Fruit fly (Drosophila melanogaster) whole organism, embryonic: ENCODE data around the gene loj.

Source experiments
- Antp ChIP-seq: fragments of 200-800 bp; sonication (Bioruptor generic); optimal IDR thresholded peaks from 3 replicates; lab custom pipeline; 2016; ENCODE audit warnings: missing biosample characterization, missing genetic modification characterization
- CG17328 ChIP-seq: fragments of 200-800 bp; sonication (Bioruptor generic); IDR thresholded peaks from 2 replicates; pipeline ENCODE4 v1.3.6; 2022; ENCODE audit warnings: missing biosample characterization, missing genetic modification characterization
- CG6175 ChIP-seq: fragments of 200-800 bp; sonication (Bioruptor generic); IDR thresholded peaks from 3 replicates; pipeline ENCODE4 v1.3.6; 2022; ENCODE audit warnings: missing biosample characterization, missing genetic modification characterization
- org-1 ChIP-seq: fragments of 200-800 bp; sonication (Bioruptor generic); optimal IDR thresholded peaks from 2 replicates; lab custom pipeline; 2017; ENCODE audit warnings: missing biosample characterization, missing genetic modification characterization
- zfh2 ChIP-seq: fragments of 200-800 bp; sonication (Bioruptor generic); optimal IDR thresholded peaks from 2 replicates; lab custom pipeline; 2016; ENCODE audit warnings: missing biosample characterization, missing genetic modification characterization

dm6 chr3L:6124616-6125408, 30.0 kb downstream of the loj start:
- peak; percentile 89 for TF ChIP-seq CG17328 (GFP tag; lab: Robert Waterston, UW)
- TF ChIP-seq Antp (GFP tag; lab: Kevin White, UChicago), result peak; percentile 50
- no peak for TF ChIP-seq zfh2 (GFP tag; lab: Kevin White, UChicago)
- TF ChIP-seq CG6175 (GFP tag; lab: Robert Waterston, UW), result peak; percentile 81
- peak; percentile 57 for TF ChIP-seq org-1 (GFP tag; lab: Kevin White, UChicago)
